Worm (Caenorhabditis elegans) whole organism, mixed stage, embryonic: ENCODE measurements around the gene tag-244.

Source experiments
- M03D4.4 ChIP-seq: sonication (generic microtip); optimal IDR thresholded peaks from 2 replicates; lab custom pipeline; 2017; ENCODE audit warnings: mild to moderate bottlenecking, missing genetic modification characterization, missing compliant biosample characterization
- bed-3 ChIP-seq: fragments of 200-800 bp; sonication (Bioruptor generic); optimal IDR thresholded peaks from 3 replicates; lab custom pipeline; 2018; ENCODE audit warnings: mild to moderate bottlenecking, missing genetic modification characterization, moderate library complexity, missing compliant biosample characterization
- blmp-1 ChIP-seq: fragments of 150-350 bp; optimal IDR thresholded peaks from 2 replicates; lab custom pipeline; 2014; ENCODE audit warnings: missing biosample characterization, missing genetic modification characterization
- ceh-39 ChIP-seq: fragments of 150-350 bp; optimal IDR thresholded peaks from 2 replicates; lab custom pipeline; 2014; ENCODE audit warnings: missing biosample characterization, missing genetic modification characterization
- ceh-43 ChIP-seq: fragments of 200-800 bp; sonication (Bioruptor generic); optimal IDR thresholded peaks from 2 replicates; lab custom pipeline; 2018; ENCODE audit warnings: mild to moderate bottlenecking, missing genetic modification characterization, moderate library complexity, missing compliant biosample characterization
- ceh-83 ChIP-seq: fragments of 200-800 bp; sonication (Bioruptor generic); optimal IDR thresholded peaks from 2 replicates; lab custom pipeline; 2018; ENCODE audit warnings: mild to moderate bottlenecking, missing genetic modification characterization, missing compliant biosample characterization
- ces-1 ChIP-seq: fragments of 150-350 bp; optimal IDR thresholded peaks from 2 replicates; lab custom pipeline; 2014; ENCODE audit warnings: missing biosample characterization, missing genetic modification reagents, missing genetic modification characterization
- cnd-1 ChIP-seq: fragments of 200-800 bp; sonication (Bioruptor generic); optimal IDR thresholded peaks from 2 replicates; lab custom pipeline; 2018; ENCODE audit warnings: mild to moderate bottlenecking, missing genetic modification characterization, missing compliant biosample characterization
- drap-1 ChIP-seq: fragments of 200-800 bp; sonication (Bioruptor generic); optimal IDR thresholded peaks from 3 replicates; lab custom pipeline; 2018; ENCODE audit warnings: mild to moderate bottlenecking, missing genetic modification characterization, missing compliant biosample characterization
- elt-1 ChIP-seq: sonication (generic microtip); optimal IDR thresholded peaks from 2 replicates; lab custom pipeline; 2017; ENCODE audit warnings: missing genetic modification characterization, mild to moderate bottlenecking, missing compliant biosample characterization, antibody characterized with exemption, moderate library complexity, borderline replicate concordance; ENCODE audit not compliant: insufficient read depth
- elt-3 ChIP-seq: fragments of 150-350 bp; optimal IDR thresholded peaks from 2 replicates; lab custom pipeline; 2014; ENCODE audit warnings: missing biosample characterization, missing genetic modification characterization
- flh-1 ChIP-seq: fragments of 200-800 bp; sonication (Bioruptor generic); optimal IDR thresholded peaks from 2 replicates; lab custom pipeline; 2018; ENCODE audit warnings: mild to moderate bottlenecking, missing genetic modification characterization, moderate library complexity, missing compliant biosample characterization
- lin-13 ChIP-seq: fragments of 150-350 bp; optimal IDR thresholded peaks from 2 replicates; lab custom pipeline; 2014; ENCODE audit warnings: missing biosample characterization, missing genetic modification characterization
- lsy-2 ChIP-seq: fragments of 150-350 bp; optimal IDR thresholded peaks from 2 replicates; lab custom pipeline; 2014; ENCODE audit warnings: missing biosample characterization, missing genetic modification characterization
- mab-5 ChIP-seq: fragments of 150-350 bp; optimal IDR thresholded peaks from 2 replicates; lab custom pipeline; 2014; ENCODE audit warnings: missing biosample characterization, missing genetic modification characterization
- mep-1 ChIP-seq: fragments of 150-350 bp; optimal IDR thresholded peaks from 2 replicates; lab custom pipeline; 2017; ENCODE audit warnings: missing biosample characterization, missing genetic modification reagents, missing genetic modification characterization, inconsistent platforms
- nhr-12 ChIP-seq: fragments of 150-350 bp; optimal IDR thresholded peaks from 2 replicates; lab custom pipeline; 2014; ENCODE audit warnings: missing biosample characterization, missing genetic modification characterization
- nhr-2 ChIP-seq: fragments of 150-350 bp; optimal IDR thresholded peaks from 2 replicates; lab custom pipeline; 2014; ENCODE audit warnings: missing biosample characterization, missing genetic modification characterization
- nhr-237 ChIP-seq: fragments of 150-350 bp; optimal IDR thresholded peaks from 2 replicates; lab custom pipeline; 2014; ENCODE audit warnings: missing biosample characterization, missing genetic modification characterization
- nhr-28 ChIP-seq: fragments of 150-350 bp; optimal IDR thresholded peaks from 2 replicates; lab custom pipeline; 2014; ENCODE audit warnings: missing biosample characterization, missing genetic modification characterization
- nhr-76 ChIP-seq: sonication (generic microtip); optimal IDR thresholded peaks from 2 replicates; lab custom pipeline; 2017; ENCODE audit warnings: missing biosample characterization, missing genetic modification characterization
- pha-4 ChIP-seq: fragments of 150-350 bp; optimal IDR thresholded peaks from 2 replicates; lab custom pipeline; 2018; ENCODE audit warnings: missing biosample characterization, missing genetic modification reagents, missing genetic modification characterization
- sem-2 ChIP-seq: fragments of 200-800 bp; sonication (Bioruptor generic); optimal IDR thresholded peaks from 2 replicates; lab custom pipeline; 2018; ENCODE audit warnings: mild to moderate bottlenecking, missing genetic modification characterization, missing compliant biosample characterization
- snpc-4 ChIP-seq: fragments of 150-350 bp; optimal IDR thresholded peaks from 2 replicates; lab custom pipeline; 2014; ENCODE audit warnings: missing biosample characterization, missing genetic modification characterization
- sptf-1 ChIP-seq: sonication (generic microtip); optimal IDR thresholded peaks from 2 replicates; lab custom pipeline; 2017; ENCODE audit warnings: mild to moderate bottlenecking, missing genetic modification characterization, moderate library complexity, missing compliant biosample characterization
- tbx-8 ChIP-seq: fragments of 200-800 bp; sonication (Bioruptor generic); optimal IDR thresholded peaks from 2 replicates; lab custom pipeline; 2018; ENCODE audit warnings: mild to moderate bottlenecking, missing genetic modification characterization, moderate library complexity, missing compliant biosample characterization
- unc-120 ChIP-seq: sonication (generic microtip); optimal IDR thresholded peaks from 2 replicates; lab custom pipeline; 2017; ENCODE audit warnings: missing genetic modification characterization, missing compliant biosample characterization; ENCODE audit not compliant: poor library complexity, severe bottlenecking
- unc-39 ChIP-seq: fragments of 150-350 bp; optimal IDR thresholded peaks from 2 replicates; lab custom pipeline; 2014; ENCODE audit warnings: missing biosample characterization, missing genetic modification characterization
- unc-62 ChIP-seq: fragments of 150-350 bp; optimal IDR thresholded peaks from 2 replicates; lab custom pipeline; 2014; ENCODE audit warnings: missing biosample characterization, missing genetic modification reagents, missing genetic modification characterization
- zip-8 ChIP-seq: fragments of 150-350 bp; optimal IDR thresholded peaks from 2 replicates; lab custom pipeline; 2014; ENCODE audit warnings: missing biosample characterization, missing genetic modification characterization
- ztf-11 ChIP-seq: fragments of 150-350 bp; optimal IDR thresholded peaks from 2 replicates; lab custom pipeline; 2014; ENCODE audit warnings: missing biosample characterization, missing genetic modification characterization

tag-244 gene

ce11 chrIV:1559931-1560330 lies 9.3 kb downstream of the tag-244 start, which contains the start of gene Y41D4B.17:
Gene Y41D4B.17, plus strand, starts transcription at chrIV:1560104.
- no peak for TF ChIP-seq tbx-8 (GFP tag; lab: Kevin White, UChicago)
- TF ChIP-seq elt-1 (tag; lab: Kevin White, UChicago), result no peak
- no peak for TF ChIP-seq unc-120 (tag; lab: Kevin White, UChicago)
- no peak for TF ChIP-seq lsy-2 (tag; lab: Kevin White, UChicago)
- TF ChIP-seq nhr-237 (tag; lab: Kevin White, UChicago), result no peak
- TF ChIP-seq mab-5 (tag; lab: Kevin White, UChicago), result no peak
- TF ChIP-seq cnd-1 (tag; lab: Kevin White, UChicago), result no peak
- TF ChIP-seq zip-8, result no peak
- TF ChIP-seq nhr-2 (tag; lab: Kevin White, UChicago), result no peak
- no peak for TF ChIP-seq ceh-39
- no peak for TF ChIP-seq blmp-1 (tag; lab: Kevin White, UChicago)
- no peak for TF ChIP-seq sem-2
- TF ChIP-seq flh-1 (GFP tag; lab: Kevin White, UChicago), result no peak
- TF ChIP-seq nhr-28, result no peak
- no peak for TF ChIP-seq bed-3

- TF ChIP-seq M03D4.4 (no peak), sptf-1 (tag; lab: Kevin White, UChicago) (no peak), nhr-12 (tag; lab: Kevin White, UChicago) (no peak), unc-39 (tag; lab: Kevin White, UChicago) (no peak), sem-2 (no peak), snpc-4 (no peak), unc-62 (GFP tag; lab: Kevin White, UChicago) (no peak), lin-13 (tag; lab: Kevin White, UChicago) (no peak)
Observed at ce11 chrIV:1561884-1562283, 11.2 kb downstream of the tag-244 start, which contains the start of gene hpo-6. Gene hpo-6, plus strand, starts transcription at chrIV:1562184.

- TF ChIP-seq unc-62 (GFP tag; lab: Kevin White, UChicago) (no peak), M03D4.4 (no peak), pha-4 (tag; lab: Kevin White, UChicago) (no peak)
- TF ChIP-seq, all 35 proteins: peak for 0
Observed at ce11 chrIV:1563476-1564131, 12.9 kb downstream of the tag-244 start, which contains the start of gene Y41D4B.15. Gene Y41D4B.15, plus strand, starts transcription at chrIV:1564081.

- no peak for TF ChIP-seq flh-1 (GFP tag; lab: Kevin White, UChicago)
Observed at ce11 chrIV:1565725-1566124, 15.0 kb downstream of the tag-244 start.

ce11 chrIV:1567577-1567976 lies 16.9 kb downstream of the tag-244 start:
- TF ChIP-seq blmp-1 (tag; lab: Kevin White, UChicago), result no peak
- TF ChIP-seq elt-1 (tag; lab: Kevin White, UChicago), result no peak
- TF ChIP-seq elt-3, result no peak
- no peak for TF ChIP-seq ztf-11 (tag; lab: Kevin White, UChicago)
- TF ChIP-seq drap-1 (GFP tag; lab: Kevin White, UChicago), result no peak
- no peak for TF ChIP-seq ceh-83 (GFP tag; lab: Kevin White, UChicago)
- no peak for TF ChIP-seq zip-8
- no peak for TF ChIP-seq ceh-43
- TF ChIP-seq snpc-4, result no peak
- TF ChIP-seq mep-1 (tag; lab: Kevin White, UChicago), result no peak
- no peak for TF ChIP-seq unc-62 (GFP tag; lab: Kevin White, UChicago)
- no peak for TF ChIP-seq cnd-1 (tag; lab: Kevin White, UChicago)
- no peak for TF ChIP-seq nhr-76
- TF ChIP-seq mab-5 (tag; lab: Kevin White, UChicago), result no peak
- TF ChIP-seq lsy-2 (tag; lab: Kevin White, UChicago), result no peak
- no peak for TF ChIP-seq bed-3
- no peak for TF ChIP-seq tbx-8 (GFP tag; lab: Kevin White, UChicago)
- no peak for TF ChIP-seq ces-1 (GFP tag; lab: Kevin White, UChicago)
- TF ChIP-seq sem-2, result no peak
- TF ChIP-seq unc-39 (tag; lab: Kevin White, UChicago), result no peak
